Worm (Caenorhabditis elegans) whole organism, L4 larva: ENCODE results near the gene nhr-227.

Experiments used
- F37D6.2 ChIP-seq: sonication (generic microtip); optimal IDR thresholded peaks from 2 replicates; lab custom pipeline; 2016; ENCODE audit warnings: mild to moderate bottlenecking, missing genetic modification characterization, missing compliant biosample characterization
- F44E2.7 ChIP-seq: fragments of 200-800 bp; sonication (Bioruptor generic); IDR thresholded peaks from 2 replicates; pipeline ENCODE4 v2.1.2; 2022; ENCODE audit warnings: missing genetic modification characterization, missing compliant biosample characterization
- F49E8.2 ChIP-seq: sonication (generic microtip); optimal IDR thresholded peaks from 2 replicates; lab custom pipeline; 2016; ENCODE audit warnings: missing compliant biosample characterization, mild to moderate bottlenecking, missing genetic modification characterization, borderline replicate concordance
- R02D3.7 ChIP-seq: fragments of 150-350 bp; sonication (generic microtip); optimal IDR thresholded peaks from 3 replicates; lab custom pipeline; 2014; ENCODE audit warnings: missing biosample characterization, missing genetic modification characterization
- Y5F2A.4 ChIP-seq: fragments of 200-800 bp; sonication (Bioruptor generic); optimal IDR thresholded peaks from 2 replicates; lab custom pipeline; 2018; ENCODE audit warnings: mild to moderate bottlenecking, missing genetic modification characterization, missing compliant biosample characterization
- Y75B8A.6 ChIP-seq: fragments of 200-800 bp; sonication (Bioruptor generic); IDR thresholded peaks from 2 replicates; pipeline ENCODE4 v1.3.6; 2022; ENCODE audit warnings: missing genetic modification reagents, missing genetic modification characterization, missing compliant biosample characterization
- ZK546.5 ChIP-seq, 2 experiments: sonication (generic microtip); optimal IDR thresholded peaks; 2 replicates each; lab custom pipeline; 2017; ENCODE audit warnings: missing biosample characterization in 2 of 2, missing genetic modification characterization in 2 of 2
- aha-1 ChIP-seq: fragments of 150-350 bp; peaks from one replicate; lab custom pipeline; 2014; ENCODE audit warnings: missing biosample characterization, missing genetic modification characterization
- arid-1 ChIP-seq: fragments of 200-800 bp; sonication (Bioruptor generic); conservative IDR thresholded peaks from 2 replicates; pipeline ENCODE4 v1.3.6; 2022; ENCODE audit warnings: missing genetic modification reagents, missing genetic modification characterization, missing compliant biosample characterization
- ceh-20 ChIP-seq: fragments of 200-800 bp; sonication (Bioruptor generic); IDR thresholded peaks from 2 replicates; pipeline ENCODE4 v1.3.6; 2022; ENCODE audit warnings: missing genetic modification reagents, missing genetic modification characterization, missing compliant biosample characterization
- ceh-62 ChIP-seq: sonication (generic microtip); optimal IDR thresholded peaks from 2 replicates; lab custom pipeline; 2017; ENCODE audit warnings: missing biosample characterization, missing genetic modification characterization
- ces-1 ChIP-seq: fragments of 150-350 bp; sonication (generic microtip); optimal IDR thresholded peaks from 4 replicates; lab custom pipeline; 2014; ENCODE audit warnings: missing biosample characterization, missing genetic modification reagents, missing genetic modification characterization
- ctbp-1 ChIP-seq: fragments of 200-800 bp; sonication (Bioruptor generic); IDR thresholded peaks from 2 replicates; pipeline ENCODE4 v1.3.6; 2022; ENCODE audit warnings: missing genetic modification reagents, missing genetic modification characterization, missing compliant biosample characterization
- daf-12 ChIP-seq: fragments of 150-350 bp; optimal IDR thresholded peaks from 2 replicates; lab custom pipeline; 2014; ENCODE audit warnings: missing biosample characterization, missing genetic modification reagents, missing genetic modification characterization
- dmd-6 ChIP-seq: fragments of 200-800 bp; sonication (Bioruptor generic); IDR thresholded peaks from 2 replicates; pipeline ENCODE4 v1.3.6; 2022; ENCODE audit warnings: missing genetic modification reagents, missing genetic modification characterization, missing compliant biosample characterization
- dmd-8 ChIP-seq: fragments of 200-800 bp; sonication (Bioruptor generic); IDR thresholded peaks from 2 replicates; pipeline ENCODE4 v1.3.6; 2022; ENCODE audit warnings: missing genetic modification characterization, missing compliant biosample characterization
- dmd-9 ChIP-seq: fragments of 200-800 bp; sonication (Bioruptor generic); IDR thresholded peaks from 2 replicates; pipeline ENCODE4 v1.3.6; 2022; ENCODE audit warnings: missing genetic modification reagents, missing genetic modification characterization, missing compliant biosample characterization
- dpl-1 ChIP-seq: fragments of 150-350 bp; optimal IDR thresholded peaks from 2 replicates; lab custom pipeline; 2014; ENCODE audit warnings: missing biosample characterization, missing genetic modification reagents, missing genetic modification characterization
- duxl-1 ChIP-seq: sonication (generic microtip); optimal IDR thresholded peaks from 2 replicates; lab custom pipeline; 2016; ENCODE audit warnings: mild to moderate bottlenecking, missing genetic modification characterization, moderate library complexity, missing compliant biosample characterization; ENCODE audit not compliant: poor library complexity
- egl-43 ChIP-seq: fragments of 200-800 bp; sonication (Bioruptor generic); IDR thresholded peaks from 2 replicates; pipeline ENCODE4 v1.3.6; 2022; ENCODE audit warnings: missing genetic modification reagents, missing genetic modification characterization, missing compliant biosample characterization
- fos-1 ChIP-seq: fragments of 150-350 bp; optimal IDR thresholded peaks from 2 replicates; lab custom pipeline; 2014; ENCODE audit warnings: missing biosample characterization, missing genetic modification characterization
- gei-8 ChIP-seq: fragments of 200-800 bp; sonication (Bioruptor generic); optimal IDR thresholded peaks from 2 replicates; lab custom pipeline; 2018; ENCODE audit warnings: mild to moderate bottlenecking, missing genetic modification characterization, missing compliant biosample characterization
- hif-1 ChIP-seq, 2 experiments: sonication (generic microtip); optimal IDR thresholded peaks; 2 replicates each; lab custom pipeline; 2016 to 2017; ENCODE audit warnings: missing compliant biosample characterization in 2 of 2, missing genetic modification characterization in 2 of 2, missing genetic modification reagents in 2 of 2, missing genotype in 2 of 2, mild to moderate bottlenecking in 1 of 2
- hlh-11 ChIP-seq: fragments of 200-800 bp; sonication (Bioruptor generic); optimal IDR thresholded peaks from 2 replicates; lab custom pipeline; 2018; ENCODE audit warnings: mild to moderate bottlenecking, missing genetic modification characterization, missing compliant biosample characterization
- jun-1 ChIP-seq: fragments of 150-350 bp; optimal IDR thresholded peaks from 2 replicates; lab custom pipeline; 2014; ENCODE audit warnings: missing biosample characterization, missing genetic modification reagents, missing genetic modification characterization
- lin-1 ChIP-seq: fragments of 200-800 bp; sonication (Bioruptor generic); IDR thresholded peaks from 2 replicates; pipeline ENCODE4 v1.3.6; 2022; ENCODE audit warnings: missing genetic modification reagents, missing genetic modification characterization, missing compliant biosample characterization
- lin-29 ChIP-seq: fragments of 200-800 bp; sonication (Bioruptor generic); IDR thresholded peaks from 2 replicates; pipeline ENCODE4 v1.3.6; 2022; ENCODE audit warnings: missing genetic modification reagents, missing genetic modification characterization, missing compliant biosample characterization
- lin-38 ChIP-seq: fragments of 200-800 bp; sonication (Bioruptor generic); IDR thresholded peaks from 2 replicates; pipeline ENCODE4 v1.3.6; 2022; ENCODE audit warnings: missing genetic modification reagents, missing genetic modification characterization, missing compliant biosample characterization
- lir-3 ChIP-seq: sonication (generic microtip); optimal IDR thresholded peaks from 2 replicates; lab custom pipeline; 2016; ENCODE audit warnings: mild to moderate bottlenecking, missing genetic modification characterization, missing compliant biosample characterization
- madf-5 ChIP-seq, 2 experiments: fragments of 200-800 bp; sonication (Bioruptor generic); IDR thresholded peaks; 2 replicates each; pipeline ENCODE4 v1.3.6; 2022; ENCODE audit warnings: missing compliant biosample characterization in 2 of 2, missing genetic modification characterization in 2 of 2
- madf-9 ChIP-seq: fragments of 200-800 bp; sonication (Bioruptor generic); conservative IDR thresholded peaks from 2 replicates; pipeline ENCODE4 v1.3.6; 2022; ENCODE audit warnings: missing genetic modification reagents, missing genetic modification characterization, missing compliant biosample characterization
- mdl-1 ChIP-seq, 2 experiments: fragments of 150-350 bp in 1 of 2; sonication (generic microtip) in 1 of 2; optimal IDR thresholded peaks; 2 replicates each; lab custom pipeline; 2014 to 2017; ENCODE audit warnings: missing biosample characterization in 2 of 2, missing genetic modification characterization in 2 of 2
- mdt-29 ChIP-seq: fragments of 200-800 bp; sonication (Bioruptor generic); IDR thresholded peaks from 2 replicates; pipeline ENCODE4 v1.3.6; 2022; ENCODE audit warnings: missing genetic modification reagents, missing genetic modification characterization, missing compliant biosample characterization
- mxl-2 ChIP-seq: fragments of 200-800 bp; sonication (Bioruptor generic); conservative IDR thresholded peaks from 2 replicates; pipeline ENCODE4 v1.3.6; 2022; ENCODE audit warnings: missing genetic modification reagents, missing genetic modification characterization, missing compliant biosample characterization
- nhr-10 ChIP-seq: fragments of 150-350 bp; optimal IDR thresholded peaks from 2 replicates; lab custom pipeline; 2014; ENCODE audit warnings: missing biosample characterization, missing genetic modification characterization
- nhr-237 ChIP-seq: sonication (generic microtip); optimal IDR thresholded peaks from 2 replicates; lab custom pipeline; 2017; ENCODE audit warnings: missing biosample characterization, missing genetic modification characterization
- nhr-25 ChIP-seq: sonication (generic microtip); optimal IDR thresholded peaks from 2 replicates; lab custom pipeline; 2017; ENCODE audit warnings: missing genetic modification characterization, mild to moderate bottlenecking, missing compliant biosample characterization, antibody characterized with exemption, moderate library complexity, borderline replicate concordance; ENCODE audit not compliant: insufficient read depth
- nhr-41 ChIP-seq: fragments of 200-800 bp; sonication (Bioruptor generic); IDR thresholded peaks from 2 replicates; pipeline ENCODE4 v1.3.6; 2022; ENCODE audit warnings: missing genetic modification reagents, missing genetic modification characterization, missing compliant biosample characterization
- nhr-48 ChIP-seq: sonication (generic microtip); optimal IDR thresholded peaks from 2 replicates; lab custom pipeline; 2016; ENCODE audit warnings: mild to moderate bottlenecking, missing genetic modification characterization, missing compliant biosample characterization
- nhr-6 ChIP-seq: fragments of 150-350 bp; optimal IDR thresholded peaks from 2 replicates; lab custom pipeline; 2014; ENCODE audit warnings: missing biosample characterization, missing genetic modification characterization
- nhr-76 ChIP-seq: fragments of 150-350 bp; optimal IDR thresholded peaks from 2 replicates; lab custom pipeline; 2014; ENCODE audit warnings: missing biosample characterization, missing genetic modification characterization
- php-3 ChIP-seq: fragments of 200-800 bp; sonication (Bioruptor generic); IDR thresholded peaks from 2 replicates; pipeline ENCODE4 v1.3.6; 2022; ENCODE audit warnings: missing genetic modification reagents, missing genetic modification characterization, missing compliant biosample characterization
- rbr-2 ChIP-seq: sonication (generic microtip); optimal IDR thresholded peaks from 2 replicates; lab custom pipeline; 2016; ENCODE audit warnings: missing genotype, missing genetic modification characterization, missing compliant biosample characterization
- skn-1 ChIP-seq: fragments of 150-350 bp; optimal IDR thresholded peaks from 2 replicates; lab custom pipeline; 2014; ENCODE audit warnings: missing biosample characterization, missing genetic modification characterization
- snpc-4 ChIP-seq: fragments of 150-350 bp; optimal IDR thresholded peaks from 2 replicates; lab custom pipeline; 2014; ENCODE audit warnings: missing biosample characterization, missing genetic modification characterization
- tag-97 ChIP-seq: fragments of 200-800 bp; sonication (Bioruptor generic); IDR thresholded peaks from 2 replicates; pipeline ENCODE4 v1.3.6; 2022; ENCODE audit warnings: missing genetic modification characterization, missing compliant biosample characterization
- unc-130 ChIP-seq: sonication (generic microtip); optimal IDR thresholded peaks from 2 replicates; lab custom pipeline; 2016; ENCODE audit warnings: missing genetic modification reagents, missing genetic modification characterization, missing compliant biosample characterization
- unc-62 ChIP-seq, 3 experiments: fragments of 150-350 bp in 1 of 3; sonication (generic microtip); optimal IDR thresholded peaks in 2 of 3; peaks in 1 of 3; 1 replicate in 1 of 3; 2 replicates in 2 of 3; lab custom pipeline; 2014 to 2017; ENCODE audit warnings: missing biosample characterization in 3 of 3, missing genetic modification characterization in 3 of 3, missing genetic modification reagents in 3 of 3, missing genotype in 1 of 3
- vab-7 ChIP-seq: fragments of 200-800 bp; sonication (Bioruptor generic); IDR thresholded peaks from 2 replicates; pipeline ENCODE4 v1.3.6; 2022; ENCODE audit warnings: missing genetic modification reagents, missing genetic modification characterization, missing compliant biosample characterization
- zip-11 ChIP-seq: fragments of 200-800 bp; sonication (Bioruptor generic); IDR thresholded peaks from 2 replicates; pipeline ENCODE4 v1.3.6; 2022; ENCODE audit warnings: missing genetic modification characterization, missing compliant biosample characterization
- ztf-11 ChIP-seq: fragments of 150-350 bp; optimal IDR thresholded peaks from 2 replicates; lab custom pipeline; 2014; ENCODE audit warnings: missing biosample characterization, missing genetic modification characterization

Gene nhr-227

ce11 chrV:2250126-2250590, 35.1 kb upstream of the nhr-227 start, which contains the start of gene cyp-33C7 (continued):
- TF ChIP-seq aha-1 (tag; lab: Kevin White, UChicago): peak; percentile 45
- no peak for TF ChIP-seq F37D6.2 (tag; lab: Kevin White, UChicago)
- TF ChIP-seq fos-1 (tag; lab: Kevin White, UChicago): no peak
- no peak for TF ChIP-seq ceh-20 (GFP tag; lab: Robert Waterston, UW)
- 0 out of 2 replicates have a peak, but pooled peaks have one; percentile 36 for TF ChIP-seq lin-1
- TF ChIP-seq skn-1 (tag; lab: Kevin White, UChicago): no peak
- no peak for TF ChIP-seq madf-5 (GFP tag; IDR thresholded peaks at IDR 0.05; lab: Robert Waterston, UW)
- no peak for TF ChIP-seq zip-11 (GFP tag; lab: Robert Waterston, UW)
- no peak for TF ChIP-seq egl-43 (GFP tag; lab: Robert Waterston, UW)
- TF ChIP-seq snpc-4 (tag; lab: Kevin White, UChicago): no peak
- peak in 1 of 2 experiments; percentile 48 for TF ChIP-seq unc-62 (GFP tag; optimal IDR thresholded peaks at IDR 0.05 in 1 of 2; lab: Kevin White, UChicago)
- no peak for TF ChIP-seq unc-62 (tag; optimal IDR thresholded peaks at IDR 0.05; lab: Kevin White, UChicago)
- no peak for TF ChIP-seq tag-97 (GFP tag; lab: Robert Waterston, UW)
- no peak for TF ChIP-seq arid-1 (GFP tag; lab: Robert Waterston, UW)
- no peak for TF ChIP-seq gei-8 (GFP tag; lab: Kevin White, UChicago)
- no peak for TF ChIP-seq dmd-9
- no peak for TF ChIP-seq lin-38 (GFP tag; lab: Robert Waterston, UW)
- peak; percentile 15 for TF ChIP-seq dpl-1
- no peak for TF ChIP-seq nhr-10
- no peak for TF ChIP-seq dmd-8 (GFP tag; lab: Robert Waterston, UW)
- no peak for TF ChIP-seq ZK546.5 (tag; optimal IDR thresholded peaks at IDR 0.05; lab: Kevin White, UChicago)
- TF ChIP-seq R02D3.7 (tag; lab: Kevin White, UChicago): no peak
- TF ChIP-seq mxl-2 (GFP tag; lab: Robert Waterston, UW): no peak
- TF ChIP-seq php-3 (GFP tag; lab: Robert Waterston, UW): no peak
- TF ChIP-seq F49E8.2 (tag; lab: Kevin White, UChicago): no peak
- no peak for TF ChIP-seq lin-29
- TF ChIP-seq duxl-1 (tag; lab: Kevin White, UChicago): no peak
- TF ChIP-seq nhr-48 (tag; lab: Kevin White, UChicago): peak; percentile 29
- TF ChIP-seq mdl-1 (tag; optimal IDR thresholded peaks at IDR 0.05; lab: Kevin White, UChicago): peak in 1 of 2 experiments; percentile 68
- TF ChIP-seq Y5F2A.4: no peak
- peak; percentile 27 for TF ChIP-seq nhr-6
- TF ChIP-seq nhr-237 (tag; lab: Kevin White, UChicago): no peak
- TF ChIP-seq ceh-62 (tag; lab: Kevin White, UChicago): no peak
- no peak for TF ChIP-seq madf-9 (GFP tag; lab: Robert Waterston, UW)
- no peak for TF ChIP-seq Y75B8A.6 (GFP tag; lab: Robert Waterston, UW)
- no peak for TF ChIP-seq nhr-41 (GFP tag; lab: Robert Waterston, UW)
- TF ChIP-seq hif-1 (tag; optimal IDR thresholded peaks at IDR 0.05; lab: Kevin White, UChicago): peak in 1 of 2 experiments; percentile 1
- TF ChIP-seq mdt-29 (GFP tag; lab: Robert Waterston, UW): no peak
- no peak for TF ChIP-seq daf-12 (tag; lab: Kevin White, UChicago)
- TF ChIP-seq unc-130 (GFP tag; lab: Kevin White, UChicago): no peak
- TF ChIP-seq dmd-6 (GFP tag; lab: Robert Waterston, UW): peak; percentile 85
- TF ChIP-seq hlh-11 (tag; lab: Kevin White, UChicago): peak; percentile 85
- TF ChIP-seq vab-7 (GFP tag; lab: Robert Waterston, UW): no peak
- no peak for TF ChIP-seq nhr-25
- no peak for TF ChIP-seq nhr-76
- TF ChIP-seq jun-1 (tag; lab: Kevin White, UChicago): no peak
- no peak for TF ChIP-seq F44E2.7 (GFP tag; lab: Robert Waterston, UW)
- no peak for TF ChIP-seq rbr-2
- no peak for TF ChIP-seq ztf-11
- no peak for TF ChIP-seq ctbp-1 (GFP tag; lab: Robert Waterston, UW)
- TF ChIP-seq lir-3 (tag; lab: Kevin White, UChicago): no peak
- no peak for TF ChIP-seq ces-1 (GFP tag; lab: Kevin White, UChicago)
